Fruit fly (Drosophila melanogaster) whole organism, embryonic: ENCODE data around the gene Ccdc58.

ENCODE experiments used
- Antp ChIP-seq: fragments of 200-800 bp; sonication (Bioruptor generic); optimal IDR thresholded peaks from 3 replicates; lab custom pipeline; 2016; ENCODE audit warnings: missing biosample characterization, missing genetic modification characterization
- Atf6 ChIP-seq: fragments of 200-800 bp; sonication (Bioruptor generic); IDR thresholded peaks from 2 replicates; pipeline ENCODE4 v1.3.6; 2022; ENCODE audit warnings: missing biosample characterization, missing genetic modification characterization
- CG10431 ChIP-seq: fragments of 200-800 bp; sonication (Bioruptor generic); optimal IDR thresholded peaks from 3 replicates; lab custom pipeline; 2018; ENCODE audit warnings: missing biosample characterization, mild to moderate bottlenecking, missing genetic modification characterization
- CG14014 ChIP-seq: fragments of 200-800 bp; sonication (Bioruptor generic); IDR thresholded peaks from 2 replicates; pipeline ENCODE4 v1.3.6; 2022; ENCODE audit warnings: missing biosample characterization, missing genetic modification characterization
- CG15269 ChIP-seq: fragments of 200-800 bp; sonication (Bioruptor generic); optimal IDR thresholded peaks from 2 replicates; lab custom pipeline; 2018; ENCODE audit warnings: missing biosample characterization, mild to moderate bottlenecking, missing genetic modification characterization, moderate library complexity
- CG17186 ChIP-seq: fragments of 200-800 bp; sonication (Bioruptor generic); optimal IDR thresholded peaks from 3 replicates; lab custom pipeline; 2017; ENCODE audit warnings: missing biosample characterization, missing genetic modification reagents, missing genetic modification characterization
- CG2120 ChIP-seq: fragments of 200-800 bp; sonication (Bioruptor generic); optimal IDR thresholded peaks from 3 replicates; lab custom pipeline; 2016; ENCODE audit warnings: missing biosample characterization, missing genetic modification characterization
- CG3065 ChIP-seq: fragments of 200-800 bp; sonication (Bioruptor generic); optimal IDR thresholded peaks from 2 replicates; lab custom pipeline; 2016; ENCODE audit warnings: missing biosample characterization, missing genetic modification characterization
- CG33213 ChIP-seq: fragments of 200-800 bp; sonication (Bioruptor generic); optimal IDR thresholded peaks from 3 replicates; lab custom pipeline; 2016; ENCODE audit warnings: missing biosample characterization, missing genetic modification characterization
- CG3838 ChIP-seq: fragments of 200-800 bp; sonication (Bioruptor generic); optimal IDR thresholded peaks from 3 replicates; lab custom pipeline; 2016; ENCODE audit warnings: missing biosample characterization, missing genetic modification characterization
- CG4360 ChIP-seq: fragments of 200-800 bp; sonication (Bioruptor generic); IDR thresholded peaks from 2 replicates; pipeline ENCODE4 v1.3.6; 2022; ENCODE audit warnings: missing biosample characterization, missing genetic modification characterization
- CG4424 ChIP-seq: fragments of 200-800 bp; sonication (Bioruptor generic); optimal IDR thresholded peaks from 3 replicates; lab custom pipeline; 2016; ENCODE audit warnings: missing biosample characterization, missing genetic modification characterization
- CG4820 ChIP-seq: fragments of 200-800 bp; sonication (Bioruptor generic); optimal IDR thresholded peaks from 3 replicates; lab custom pipeline; 2016; ENCODE audit warnings: missing biosample characterization, missing genetic modification characterization
- CG8290 ChIP-seq, 3 experiments: fragments of 200-800 bp; sonication (Bioruptor generic); optimal IDR thresholded peaks; 2 replicates each; lab custom pipeline; 2016 to 2019; ENCODE audit warnings: missing biosample characterization in 3 of 3, missing genetic modification characterization in 3 of 3, mild to moderate bottlenecking in 2 of 3, moderate library complexity in 1 of 3
- CG9609 ChIP-seq: fragments of 200-800 bp; sonication (Bioruptor generic); optimal IDR thresholded peaks from 3 replicates; lab custom pipeline; 2016; ENCODE audit warnings: missing biosample characterization, missing genetic modification characterization
- Doc2 ChIP-seq: fragments of 200-800 bp; sonication (Bioruptor generic); IDR thresholded peaks from 2 replicates; pipeline ENCODE4 v1.3.6; 2022; ENCODE audit warnings: missing biosample characterization, missing genetic modification characterization
- Elba2 ChIP-seq: fragments of 200-800 bp; sonication (Bioruptor generic); optimal IDR thresholded peaks from 3 replicates; lab custom pipeline; 2016; ENCODE audit warnings: missing biosample characterization, missing genetic modification characterization
- Ets65A ChIP-seq: fragments of 200-800 bp; sonication (Bioruptor generic); peaks from one replicate; lab custom pipeline; 2016; ENCODE audit warnings: missing biosample characterization, missing genetic modification characterization
- HHEX ChIP-seq: fragments of 200-800 bp; sonication (Bioruptor generic); optimal IDR thresholded peaks from 3 replicates; lab custom pipeline; 2017; ENCODE audit warnings: missing biosample characterization, mild to moderate bottlenecking, missing genetic modification characterization, missing genetic modification reagents
- Kr ChIP-seq: fragments of 200-800 bp; sonication (Bioruptor generic); optimal IDR thresholded peaks from 2 replicates; lab custom pipeline; 2017; ENCODE audit warnings: missing biosample characterization, mild to moderate bottlenecking, missing genetic modification characterization
- Mrtf ChIP-seq: fragments of 200-800 bp; sonication (Bioruptor generic); IDR thresholded peaks from 3 replicates; pipeline ENCODE4 v1.3.6; 2022; ENCODE audit warnings: missing biosample characterization, missing genetic modification characterization
- Nf-YC ChIP-seq: fragments of 200-800 bp; optimal IDR thresholded peaks from 3 replicates; lab custom pipeline; 2019; ENCODE audit warnings: missing biosample characterization, mild to moderate bottlenecking, missing genetic modification characterization, moderate library complexity
- Rx ChIP-seq: fragments of 200-800 bp; sonication (Bioruptor generic); IDR thresholded peaks from 2 replicates; pipeline ENCODE4 v1.3.6; 2022; ENCODE audit warnings: missing biosample characterization, missing genetic modification characterization
- Side ChIP-seq: fragments of 200-800 bp; sonication (Bioruptor generic); optimal IDR thresholded peaks from 2 replicates; lab custom pipeline; 2016; ENCODE audit warnings: missing biosample characterization, missing genetic modification characterization
- Spps ChIP-seq: fragments of 200-800 bp; sonication (Bioruptor generic); optimal IDR thresholded peaks from 2 replicates; lab custom pipeline; 2018; ENCODE audit warnings: missing biosample characterization, mild to moderate bottlenecking, missing genetic modification characterization
- Taf1 ChIP-seq: fragments of 200-800 bp; sonication (Bioruptor generic); IDR thresholded peaks from 2 replicates; pipeline ENCODE4 v1.3.6; 2022; ENCODE audit warnings: missing biosample characterization, missing genetic modification characterization
- YL-1 ChIP-seq: fragments of 200-800 bp; sonication (Bioruptor generic); optimal IDR thresholded peaks from 3 replicates; lab custom pipeline; 2017; ENCODE audit warnings: missing biosample characterization, mild to moderate bottlenecking, missing genetic modification characterization
- abd-A ChIP-seq: fragments of 200-800 bp; sonication (Bioruptor generic); optimal IDR thresholded peaks from 3 replicates; lab custom pipeline; 2019; ENCODE audit warnings: missing biosample characterization, mild to moderate bottlenecking, missing genetic modification characterization, moderate library complexity
- ash1 ChIP-seq: fragments of 200-800 bp; sonication (Bioruptor generic); optimal IDR thresholded peaks from 2 replicates; lab custom pipeline; 2018; ENCODE audit warnings: missing biosample characterization, mild to moderate bottlenecking, missing genetic modification characterization
- bigmax ChIP-seq: fragments of 200-800 bp; sonication (Bioruptor generic); optimal IDR thresholded peaks from 2 replicates; lab custom pipeline; 2018; ENCODE audit warnings: missing biosample characterization, mild to moderate bottlenecking, missing genetic modification characterization
- cad ChIP-seq: fragments of >200 bp; optimal IDR thresholded peaks from 2 replicates; lab custom pipeline; 2017; ENCODE audit warnings: missing biosample characterization, missing genetic modification characterization
- cato ChIP-seq: fragments of 200-800 bp; sonication (Bioruptor generic); optimal IDR thresholded peaks from 2 replicates; lab custom pipeline; 2016; ENCODE audit warnings: missing biosample characterization, missing genetic modification characterization, borderline replicate concordance
- cg ChIP-seq: fragments of 200-800 bp; sonication (Bioruptor generic); optimal IDR thresholded peaks from 3 replicates; lab custom pipeline; 2019; ENCODE audit warnings: missing biosample characterization, mild to moderate bottlenecking, missing genetic modification characterization, moderate library complexity
- cwo ChIP-seq: fragments of 200-800 bp; sonication (Bioruptor generic); optimal IDR thresholded peaks from 3 replicates; lab custom pipeline; 2017; ENCODE audit warnings: missing biosample characterization, missing genetic modification characterization, mild to moderate bottlenecking, moderate library complexity, missing genetic modification reagents
- dimm ChIP-seq: fragments of 200-800 bp; sonication (Bioruptor generic); IDR thresholded peaks from 2 replicates; pipeline ENCODE4 v1.3.6; 2022; ENCODE audit warnings: missing biosample characterization, missing genetic modification characterization
- dm ChIP-seq: fragments of 200-800 bp; sonication (Bioruptor generic); optimal IDR thresholded peaks from 3 replicates; lab custom pipeline; 2016; ENCODE audit warnings: missing biosample characterization, missing genetic modification characterization
- ems ChIP-seq: fragments of 200-800 bp; sonication (Bioruptor generic); optimal IDR thresholded peaks from 3 replicates; lab custom pipeline; 2016; ENCODE audit warnings: missing biosample characterization, missing genetic modification characterization
- exex ChIP-seq: fragments of 200-800 bp; sonication (Bioruptor generic); optimal IDR thresholded peaks from 4 replicates; lab custom pipeline; 2018; ENCODE audit warnings: missing biosample characterization, mild to moderate bottlenecking, missing genetic modification characterization, moderate library complexity
- fd96Cb ChIP-seq: fragments of 200-800 bp; sonication (Bioruptor generic); optimal IDR thresholded peaks from 2 replicates; lab custom pipeline; 2018; ENCODE audit warnings: missing biosample characterization, mild to moderate bottlenecking, missing genetic modification characterization, moderate library complexity
- kah ChIP-seq: fragments of 200-800 bp; sonication (Bioruptor generic); optimal IDR thresholded peaks from 2 replicates; lab custom pipeline; 2018; ENCODE audit warnings: missing biosample characterization, mild to moderate bottlenecking, missing genetic modification characterization
- org-1 ChIP-seq: fragments of 200-800 bp; sonication (Bioruptor generic); optimal IDR thresholded peaks from 2 replicates; lab custom pipeline; 2017; ENCODE audit warnings: missing biosample characterization, missing genetic modification characterization
- row ChIP-seq: fragments of 200-800 bp; sonication (Bioruptor generic); IDR thresholded peaks from 3 replicates; pipeline ENCODE4 v1.3.6; 2022; ENCODE audit warnings: missing biosample characterization, missing genetic modification characterization
- sc ChIP-seq, 3 experiments: fragments of >200 bp in 2 of 3; fragments of 200-800 bp in 1 of 3; sonication (Bioruptor generic) in 1 of 3; optimal IDR thresholded peaks; 2 replicates in 2 of 3; 3 replicates in 1 of 3; lab custom pipeline; 2017; ENCODE audit warnings: mild to moderate bottlenecking in 1 of 3, missing biosample characterization in 1 of 3, missing genetic modification characterization in 1 of 3, missing genetic modification reagents in 1 of 3
- sd ChIP-seq: fragments of 200-800 bp; sonication (Bioruptor generic); optimal IDR thresholded peaks from 3 replicates; lab custom pipeline; 2018; ENCODE audit warnings: missing biosample characterization, mild to moderate bottlenecking, missing genetic modification characterization, moderate library complexity
- ttk ChIP-seq: fragments of 200-800 bp; sonication (Bioruptor generic); IDR thresholded peaks from 2 replicates; pipeline ENCODE4 v2.1.2; 2022; ENCODE audit warnings: missing biosample characterization, missing genetic modification characterization
- tx ChIP-seq: fragments of 200-800 bp; sonication (Bioruptor generic); optimal IDR thresholded peaks from 2 replicates; lab custom pipeline; 2016; ENCODE audit warnings: missing biosample characterization, missing genetic modification characterization
- yki ChIP-seq: fragments of >200 bp; optimal IDR thresholded peaks from 3 replicates; lab custom pipeline; 2018
- zen2 ChIP-seq: fragments of 200-800 bp; sonication (Bioruptor generic); IDR thresholded peaks from 3 replicates; pipeline ENCODE4 v1.3.6; 2022; ENCODE audit warnings: missing biosample characterization, missing genetic modification characterization; ENCODE audit not compliant: partially characterized antibody
- zfh1 ChIP-seq: fragments of 200-800 bp; sonication (Bioruptor generic); IDR thresholded peaks from 3 replicates; pipeline ENCODE4 v1.3.6; 2022; ENCODE audit warnings: missing biosample characterization, missing genetic modification characterization

Gene Ccdc58

dm6 chr3L:19817807-19818531, 13.0 kb downstream of the Ccdc58 start, which contains the start of the genes Fibp and Deaf1 (continued):
- peak; percentile 45; the same call in 1 of the 2 replicates for TF ChIP-seq Atf6
- peak; percentile 71 for TF ChIP-seq CG4820
- peak; percentile 84 for TF ChIP-seq CG9609 (GFP tag; lab: Kevin White, UChicago)
- no peak for TF ChIP-seq HHEX (GFP tag; lab: Kevin White, UChicago)
- no peak for TF ChIP-seq yki (lab: Kevin White, UChicago)
- TF ChIP-seq Doc2: no peak
- TF ChIP-seq zen2: peak; percentile 97
- peak; percentile 98 for TF ChIP-seq Ets65A (GFP tag; lab: Kevin White, UChicago)
- TF ChIP-seq CG3065 (GFP tag; lab: Kevin White, UChicago): peak; percentile 48
- peak; percentile 85 for TF ChIP-seq Antp (GFP tag; lab: Kevin White, UChicago)
- TF ChIP-seq Taf1 (GFP tag; lab: Robert Waterston, UW): 0 out of 2 replicates have a peak, but pooled peaks have one; percentile 12
- peak; percentile 48; the same call in 1 of the 2 replicates for TF ChIP-seq ttk (GFP tag; lab: Robert Waterston, UW)
- TF ChIP-seq CG14014: peak; percentile 60; the same call in 1 of the 2 replicates
- peak; percentile 80 for TF ChIP-seq CG33213
- TF ChIP-seq cg (GFP tag; lab: Kevin White, UChicago): no peak
- TF ChIP-seq fd96Cb: peak; percentile 64
- TF ChIP-seq YL-1 (GFP tag; lab: Kevin White, UChicago): peak; percentile 53
- TF ChIP-seq abd-A (tag; lab: Kevin White, UChicago): no peak
- peak; percentile 68 for TF ChIP-seq CG15269
- TF ChIP-seq org-1: no peak
- TF ChIP-seq CG8290 (GFP tag; optimal IDR thresholded peaks at IDR 0.05; lab: Kevin White, UChicago): peak; percentile 83
- peak; percentile 48 to 91 for TF ChIP-seq CG8290 (tag; optimal IDR thresholded peaks at IDR 0.05; lab: Kevin White, UChicago)
- TF ChIP-seq zfh1 (GFP tag; lab: Robert Waterston, UW): peak; percentile 53; the same call in 2 of the 3 replicates
- peak; percentile 32 for TF ChIP-seq CG10431 (GFP tag; lab: Kevin White, UChicago)
- peak; percentile 95 for TF ChIP-seq row (GFP tag; lab: Robert Waterston, UW)
- no peak for TF ChIP-seq sc (optimal IDR thresholded peaks at IDR 0.05; lab: Kevin White, UChicago)
- TF ChIP-seq sc (GFP tag; optimal IDR thresholded peaks at IDR 0.05; lab: Kevin White, UChicago): peak; percentile 11
- TF ChIP-seq dm (GFP tag; lab: Kevin White, UChicago): peak; percentile 70
- TF ChIP-seq ash1 (GFP tag; lab: Kevin White, UChicago): no peak
- TF ChIP-seq Rx: no peak; the same call in 1 of the 2 replicates
- peak; percentile 90 for TF ChIP-seq CG2120
- TF ChIP-seq tx: peak; percentile 82
- TF ChIP-seq dimm (GFP tag; lab: Robert Waterston, UW): no peak
- TF ChIP-seq CG17186 (GFP tag; lab: Kevin White, UChicago): peak; percentile 58
- peak; percentile 95 for TF ChIP-seq Elba2 (GFP tag; lab: Kevin White, UChicago)
- TF ChIP-seq Kr: no peak
- TF ChIP-seq cato (GFP tag; lab: Kevin White, UChicago): peak; percentile 57
- peak; percentile 42 for TF ChIP-seq exex (tag; lab: Kevin White, UChicago)
- 0 out of 3 replicates have a peak, but pooled peaks have one; percentile 39 for TF ChIP-seq Mrtf (GFP tag; lab: Robert Waterston, UW)
- TF ChIP-seq CG4360 (GFP tag; lab: Robert Waterston, UW): peak; percentile 96
- peak; percentile 75 for TF ChIP-seq Nf-YC (tag; lab: Kevin White, UChicago)
- peak; percentile 72 for TF ChIP-seq ems
- peak; percentile 81 for TF ChIP-seq CG4424 (GFP tag; lab: Kevin White, UChicago)
- TF ChIP-seq cwo: no peak
- TF ChIP-seq CG3838 (GFP tag; lab: Kevin White, UChicago): peak; percentile 11
- TF ChIP-seq sd (tag; lab: Kevin White, UChicago): peak; percentile 30
- no peak for TF ChIP-seq cad (GFP tag; lab: Kevin White, UChicago)
- TF ChIP-seq kah: no peak
- TF ChIP-seq Side (GFP tag; lab: Kevin White, UChicago): peak; percentile 80
- TF ChIP-seq Spps: no peak
- TF ChIP-seq bigmax (GFP tag; lab: Kevin White, UChicago): no peak
